Worm (Caenorhabditis elegans) whole organism, L2 larva: ENCODE results near the gene ins-11.

Source experiments
- R02D3.7 ChIP-seq: fragments of 150-350 bp; optimal IDR thresholded peaks from 2 replicates; lab custom pipeline; 2014; ENCODE audit warnings: missing biosample characterization, missing genetic modification characterization
- ama-1 ChIP-seq: fragments of 150-350 bp; optimal IDR thresholded peaks from 2 replicates; lab custom pipeline; 2018; ENCODE audit warnings: inconsistent platforms
- ceh-16 ChIP-seq: fragments of 150-350 bp; optimal IDR thresholded peaks from 2 replicates; lab custom pipeline; 2014; ENCODE audit warnings: missing biosample characterization, missing genetic modification characterization
- ceh-82 ChIP-seq: fragments of 150-350 bp; optimal IDR thresholded peaks from 2 replicates; lab custom pipeline; 2014; ENCODE audit warnings: missing biosample characterization, missing genetic modification characterization
- elt-3 ChIP-seq: sonication (generic microtip); optimal IDR thresholded peaks from 2 replicates; lab custom pipeline; 2017; ENCODE audit warnings: missing biosample characterization, missing genetic modification characterization
- gmeb-1 ChIP-seq: fragments of 150-350 bp; optimal IDR thresholded peaks from 2 replicates; lab custom pipeline; 2014; ENCODE audit warnings: missing biosample characterization, missing genetic modification characterization
- lin-39 ChIP-seq: fragments of 150-350 bp; optimal IDR thresholded peaks from 2 replicates; lab custom pipeline; 2014; ENCODE audit warnings: missing biosample characterization, missing genetic modification reagents, missing genetic modification characterization
- nhr-23 ChIP-seq: fragments of 150-350 bp; optimal IDR thresholded peaks from 2 replicates; lab custom pipeline; 2014; ENCODE audit warnings: missing biosample characterization, missing genetic modification reagents, missing genetic modification characterization
- nhr-6 ChIP-seq: fragments of 150-350 bp; optimal IDR thresholded peaks from 2 replicates; lab custom pipeline; 2014; ENCODE audit warnings: missing biosample characterization, missing genetic modification characterization
- snpc-4 ChIP-seq: fragments of 150-350 bp; optimal IDR thresholded peaks from 2 replicates; lab custom pipeline; 2014; ENCODE audit warnings: missing biosample characterization, missing genetic modification characterization
- unc-55 ChIP-seq: fragments of 150-350 bp; sonication (generic microtip); optimal IDR thresholded peaks from 3 replicates; lab custom pipeline; 2014; ENCODE audit warnings: missing biosample characterization, missing genetic modification reagents, missing genetic modification characterization
- zag-1 ChIP-seq: fragments of 150-350 bp; optimal IDR thresholded peaks from 2 replicates; lab custom pipeline; 2014; ENCODE audit warnings: missing biosample characterization, missing genetic modification characterization
- ztf-11 ChIP-seq: sonication (generic microtip); optimal IDR thresholded peaks from 2 replicates; lab custom pipeline; 2017; ENCODE audit warnings: missing biosample characterization, missing genetic modification characterization

ce11 chrII:5577060-5577459, 20.5 kb downstream of the ins-11 start:
- TF ChIP-seq ceh-82 (no peak), ama-1 (lab: Kevin White, UChicago) (no peak), elt-3 (tag; lab: Kevin White, UChicago) (no peak), lin-39 (tag; lab: Kevin White, UChicago) (no peak), ztf-11 (no peak), unc-55 (GFP tag; lab: Kevin White, UChicago) (peak; percentile 65), R02D3.7 (tag; lab: Kevin White, UChicago) (no peak), ceh-16 (tag; lab: Kevin White, UChicago) (no peak), snpc-4 (tag; lab: Kevin White, UChicago) (peak; percentile 33), gmeb-1 (tag; lab: Kevin White, UChicago) (peak; percentile 28), zag-1 (tag; lab: Kevin White, UChicago) (no peak), nhr-6 (tag; lab: Kevin White, UChicago) (no peak), nhr-23 (tag; lab: Kevin White, UChicago) (no peak)
